Worm (Caenorhabditis elegans) whole organism, L4 larva: ENCODE measurements around the gene fbxa-127.
A peak's percentile ranks its signal among the peaks of the same experiment; 100 is the strongest.

Source experiments
- D1046.2 ChIP-seq: fragments of 200-800 bp; sonication (Bioruptor generic); IDR thresholded peaks from 2 replicates; pipeline ENCODE4 v1.3.6; 2022; ENCODE audit warnings: missing genetic modification characterization, missing compliant biosample characterization
- F49E8.2 ChIP-seq: sonication (generic microtip); optimal IDR thresholded peaks from 2 replicates; lab custom pipeline; 2016; ENCODE audit warnings: missing compliant biosample characterization, mild to moderate bottlenecking, missing genetic modification characterization, borderline replicate concordance
- R02D3.7 ChIP-seq: fragments of 150-350 bp; sonication (generic microtip); optimal IDR thresholded peaks from 3 replicates; lab custom pipeline; 2014; ENCODE audit warnings: missing biosample characterization, missing genetic modification characterization
- Y75B8A.6 ChIP-seq: fragments of 200-800 bp; sonication (Bioruptor generic); IDR thresholded peaks from 2 replicates; pipeline ENCODE4 v1.3.6; 2022; ENCODE audit warnings: missing genetic modification reagents, missing genetic modification characterization, missing compliant biosample characterization
- ZK337.2 ChIP-seq: fragments of 200-800 bp; sonication (Bioruptor generic); IDR thresholded peaks from 2 replicates; pipeline ENCODE4 v1.3.6; 2022; ENCODE audit warnings: missing genetic modification reagents, missing genetic modification characterization, missing compliant biosample characterization
- aha-1 ChIP-seq: fragments of 150-350 bp; peaks from one replicate; lab custom pipeline; 2014; ENCODE audit warnings: missing biosample characterization, missing genetic modification characterization
- arid-1 ChIP-seq: fragments of 200-800 bp; sonication (Bioruptor generic); conservative IDR thresholded peaks from 2 replicates; pipeline ENCODE4 v1.3.6; 2022; ENCODE audit warnings: missing genetic modification reagents, missing genetic modification characterization, missing compliant biosample characterization
- ceh-20 ChIP-seq: fragments of 200-800 bp; sonication (Bioruptor generic); IDR thresholded peaks from 2 replicates; pipeline ENCODE4 v1.3.6; 2022; ENCODE audit warnings: missing genetic modification reagents, missing genetic modification characterization, missing compliant biosample characterization
- ceh-28 ChIP-seq: fragments of 150-350 bp; optimal IDR thresholded peaks from 2 replicates; lab custom pipeline; 2014; ENCODE audit warnings: missing biosample characterization, missing genetic modification reagents, missing genetic modification characterization
- ceh-32 ChIP-seq: sonication (generic microtip); optimal IDR thresholded peaks from 2 replicates; lab custom pipeline; 2016; ENCODE audit warnings: mild to moderate bottlenecking, missing genetic modification characterization, missing compliant biosample characterization; ENCODE audit not compliant: poor library complexity
- ceh-44 ChIP-seq: fragments of 200-800 bp; sonication (Bioruptor generic); IDR thresholded peaks from 2 replicates; pipeline ENCODE4 v1.3.6; 2022; ENCODE audit warnings: missing genetic modification reagents, missing genetic modification characterization, missing compliant biosample characterization
- ceh-62 ChIP-seq: sonication (generic microtip); optimal IDR thresholded peaks from 2 replicates; lab custom pipeline; 2017; ENCODE audit warnings: missing biosample characterization, missing genetic modification characterization
- ces-1 ChIP-seq: fragments of 150-350 bp; sonication (generic microtip); optimal IDR thresholded peaks from 4 replicates; lab custom pipeline; 2014; ENCODE audit warnings: missing biosample characterization, missing genetic modification reagents, missing genetic modification characterization
- ctbp-1 ChIP-seq: fragments of 200-800 bp; sonication (Bioruptor generic); IDR thresholded peaks from 2 replicates; pipeline ENCODE4 v1.3.6; 2022; ENCODE audit warnings: missing genetic modification reagents, missing genetic modification characterization, missing compliant biosample characterization
- daf-16 ChIP-seq, 3 experiments: sonication (generic microtip); optimal IDR thresholded peaks; 2 replicates each; lab custom pipeline; 2016 to 2017; ENCODE audit warnings: missing genetic modification characterization in 3 of 3, missing genetic modification reagents in 3 of 3, mild to moderate bottlenecking in 2 of 3, missing compliant biosample characterization in 2 of 3, missing biosample characterization in 1 of 3, moderate library complexity in 1 of 3
- daf-19 ChIP-seq: fragments of 200-800 bp; sonication (Bioruptor generic); conservative IDR thresholded peaks from 2 replicates; pipeline ENCODE4 v1.3.6; 2022; ENCODE audit warnings: missing genetic modification characterization, missing compliant biosample characterization
- daf-8 ChIP-seq: fragments of 200-800 bp; sonication (Bioruptor generic); IDR thresholded peaks from 2 replicates; pipeline ENCODE4 v1.3.6; 2022; ENCODE audit warnings: missing genetic modification characterization, missing compliant biosample characterization
- dmd-6 ChIP-seq: fragments of 200-800 bp; sonication (Bioruptor generic); IDR thresholded peaks from 2 replicates; pipeline ENCODE4 v1.3.6; 2022; ENCODE audit warnings: missing genetic modification reagents, missing genetic modification characterization, missing compliant biosample characterization
- dpl-1 ChIP-seq: fragments of 150-350 bp; optimal IDR thresholded peaks from 2 replicates; lab custom pipeline; 2014; ENCODE audit warnings: missing biosample characterization, missing genetic modification reagents, missing genetic modification characterization
- fkh-10 ChIP-seq: fragments of 150-350 bp; optimal IDR thresholded peaks from 2 replicates; lab custom pipeline; 2014; ENCODE audit warnings: missing biosample characterization, missing genetic modification reagents, missing genetic modification characterization
- lin-15B ChIP-seq: fragments of 150-350 bp; sonication (generic microtip); optimal IDR thresholded peaks from 3 replicates; lab custom pipeline; 2014; ENCODE audit warnings: missing biosample characterization, missing genetic modification characterization
- madf-5 ChIP-seq, 2 experiments: fragments of 200-800 bp; sonication (Bioruptor generic); IDR thresholded peaks; 2 replicates each; pipeline ENCODE4 v1.3.6; 2022; ENCODE audit warnings: missing compliant biosample characterization in 2 of 2, missing genetic modification characterization in 2 of 2
- madf-9 ChIP-seq: fragments of 200-800 bp; sonication (Bioruptor generic); conservative IDR thresholded peaks from 2 replicates; pipeline ENCODE4 v1.3.6; 2022; ENCODE audit warnings: missing genetic modification reagents, missing genetic modification characterization, missing compliant biosample characterization
- mdl-1 ChIP-seq, 2 experiments: fragments of 150-350 bp in 1 of 2; sonication (generic microtip) in 1 of 2; optimal IDR thresholded peaks; 2 replicates each; lab custom pipeline; 2014 to 2017; ENCODE audit warnings: missing biosample characterization in 2 of 2, missing genetic modification characterization in 2 of 2
- mdt-29 ChIP-seq: fragments of 200-800 bp; sonication (Bioruptor generic); IDR thresholded peaks from 2 replicates; pipeline ENCODE4 v1.3.6; 2022; ENCODE audit warnings: missing genetic modification reagents, missing genetic modification characterization, missing compliant biosample characterization
- mxl-2 ChIP-seq: fragments of 200-800 bp; sonication (Bioruptor generic); conservative IDR thresholded peaks from 2 replicates; pipeline ENCODE4 v1.3.6; 2022; ENCODE audit warnings: missing genetic modification reagents, missing genetic modification characterization, missing compliant biosample characterization
- mxl-3 ChIP-seq: fragments of 200-800 bp; sonication (Bioruptor generic); optimal IDR thresholded peaks from 2 replicates; lab custom pipeline; 2018; ENCODE audit warnings: mild to moderate bottlenecking, missing genetic modification characterization, missing compliant biosample characterization
- nhr-102 ChIP-seq: sonication (generic microtip); optimal IDR thresholded peaks from 2 replicates; lab custom pipeline; 2016; ENCODE audit warnings: mild to moderate bottlenecking, missing genetic modification characterization, moderate library complexity, missing compliant biosample characterization
- nhr-237 ChIP-seq: sonication (generic microtip); optimal IDR thresholded peaks from 2 replicates; lab custom pipeline; 2017; ENCODE audit warnings: missing biosample characterization, missing genetic modification characterization
- pqm-1 ChIP-seq: sonication (generic microtip); optimal IDR thresholded peaks from 2 replicates; lab custom pipeline; 2017; ENCODE audit warnings: missing biosample characterization, missing genetic modification characterization
- rbr-2 ChIP-seq: sonication (generic microtip); optimal IDR thresholded peaks from 2 replicates; lab custom pipeline; 2016; ENCODE audit warnings: missing genotype, missing genetic modification characterization, missing compliant biosample characterization
- unc-130 ChIP-seq: sonication (generic microtip); optimal IDR thresholded peaks from 2 replicates; lab custom pipeline; 2016; ENCODE audit warnings: missing genetic modification reagents, missing genetic modification characterization, missing compliant biosample characterization
- unc-62 ChIP-seq, 3 experiments: fragments of 150-350 bp in 1 of 3; sonication (generic microtip); optimal IDR thresholded peaks in 2 of 3; peaks in 1 of 3; 1 replicate in 1 of 3; 2 replicates in 2 of 3; lab custom pipeline; 2014 to 2017; ENCODE audit warnings: missing biosample characterization in 3 of 3, missing genetic modification characterization in 3 of 3, missing genetic modification reagents in 3 of 3, missing genotype in 1 of 3
- zfp-2 ChIP-seq: sonication (generic microtip); optimal IDR thresholded peaks from 2 replicates; lab custom pipeline; 2016; ENCODE audit warnings: mild to moderate bottlenecking, missing genetic modification characterization, missing compliant biosample characterization
- zfp-3 ChIP-seq: fragments of 200-800 bp; sonication (Bioruptor generic); conservative IDR thresholded peaks from 2 replicates; pipeline ENCODE4 v1.3.6; 2022; ENCODE audit warnings: missing genetic modification reagents, missing genetic modification characterization, missing compliant biosample characterization
- ztf-11 ChIP-seq: fragments of 150-350 bp; optimal IDR thresholded peaks from 2 replicates; lab custom pipeline; 2014; ENCODE audit warnings: missing biosample characterization, missing genetic modification characterization

The fbxa-127 gene

DNA sequence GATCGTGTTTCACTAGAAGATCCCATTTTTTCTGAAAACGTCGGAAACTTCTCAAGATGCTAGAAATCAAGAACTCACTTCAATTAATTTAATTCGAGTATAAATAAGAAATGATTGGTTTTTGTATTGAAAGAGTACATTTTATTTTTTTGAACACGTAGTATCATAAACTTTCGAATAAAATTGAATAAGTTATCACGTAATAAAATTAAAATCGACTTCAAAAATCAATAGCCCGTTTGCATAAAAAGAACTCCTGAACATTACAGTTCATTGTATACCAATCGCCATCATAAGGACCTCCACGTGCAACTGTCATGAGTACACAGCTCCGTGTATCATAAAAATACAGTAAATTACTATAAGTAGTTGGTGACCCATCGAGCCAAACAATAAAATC is 5.2 kb downstream of the fbxa-127 start, which contains the start of gene T25E12.16:
Gene T25E12.16, minus strand, starts transcription at position 101 of the 400 bp plus-strand sequence.
- TF ChIP-seq daf-8 (GFP tag; lab: Robert Waterston, UW) = no peak
- TF ChIP-seq nhr-237 (tag; lab: Kevin White, UChicago) = no peak
- TF ChIP-seq dpl-1 (GFP tag; lab: Kevin White, UChicago) = no peak
- no peak for TF ChIP-seq mxl-2 (GFP tag; lab: Robert Waterston, UW)
- TF ChIP-seq arid-1 (GFP tag; lab: Robert Waterston, UW) = no peak
- TF ChIP-seq Y75B8A.6 = no peak
- TF ChIP-seq rbr-2 (tag; lab: Kevin White, UChicago) = no peak
- no peak for TF ChIP-seq lin-15B (tag; lab: Kevin White, UChicago)
- no peak for TF ChIP-seq daf-16 (GFP tag; optimal IDR thresholded peaks at IDR 0.05; lab: Kevin White, UChicago)
- TF ChIP-seq daf-16 (tag; optimal IDR thresholded peaks at IDR 0.05; lab: Kevin White, UChicago) = no peak
- no peak for TF ChIP-seq ceh-44 (GFP tag; lab: Robert Waterston, UW)
- TF ChIP-seq ceh-62 (tag; lab: Kevin White, UChicago) = no peak
- TF ChIP-seq ceh-28 = no peak
- TF ChIP-seq daf-19 (GFP tag; lab: Robert Waterston, UW) = no peak

DNA sequence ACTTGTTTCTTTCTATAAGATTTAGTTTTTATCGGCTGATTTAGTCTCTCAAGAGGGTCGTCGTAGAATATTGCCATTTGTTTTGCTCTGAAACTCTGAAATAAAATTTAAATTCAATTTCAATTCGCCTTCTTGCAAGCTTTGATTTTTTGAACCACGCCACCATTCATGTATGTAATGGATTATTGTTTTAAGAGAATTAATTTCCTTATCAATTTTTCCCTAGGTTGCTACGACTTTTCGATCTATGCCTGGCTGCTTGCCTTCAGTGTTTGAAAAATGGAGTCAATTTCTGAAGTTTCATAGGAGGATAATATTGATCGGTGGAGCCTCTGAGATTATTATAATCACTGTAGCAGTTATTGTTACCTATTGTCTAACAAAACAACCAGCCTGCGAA is 7.0 kb downstream of the fbxa-127 start, which contains the start of the genes clec-38 and clec-34:
Gene clec-38, minus strand, starts transcription at position 101 of the 400 bp plus-strand sequence.
Gene clec-34, plus strand, starts transcription at position 248 of the 400 bp plus-strand sequence.
- no peak for TF ChIP-seq mdl-1 (tag; optimal IDR thresholded peaks at IDR 0.05; lab: Kevin White, UChicago)
- peak in 1 of 2 experiments; percentile 4 for TF ChIP-seq unc-62 (GFP tag; optimal IDR thresholded peaks at IDR 0.05 in 1 of 2; lab: Kevin White, UChicago)
- TF ChIP-seq unc-62 (tag; optimal IDR thresholded peaks at IDR 0.05; lab: Kevin White, UChicago) = no peak

DNA sequence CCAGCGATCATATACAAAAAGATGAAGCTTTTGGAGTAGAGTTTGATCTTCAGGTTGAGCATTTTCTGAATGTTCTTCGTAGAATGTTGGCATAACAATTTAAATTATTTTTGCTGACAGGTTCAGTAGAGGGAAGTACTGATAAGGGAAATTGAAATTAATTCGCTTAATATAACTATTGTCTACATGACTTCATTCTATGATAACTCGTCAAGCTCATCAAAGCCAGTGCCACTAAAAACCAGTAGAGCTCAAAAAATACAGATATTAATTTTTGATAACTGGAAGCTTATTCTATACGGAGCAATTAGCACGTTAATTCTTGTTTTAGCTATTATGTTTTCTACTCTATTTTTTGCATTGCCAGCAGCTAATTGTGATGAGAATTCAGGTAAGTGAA is 10.6 kb downstream of the fbxa-127 start, which contains the start of the genes clec-29 and clec-39:
Gene clec-29, minus strand, starts transcription at position 101 of the 400 bp plus-strand sequence.
Gene clec-39, plus strand, starts transcription at position 169 of the 400 bp plus-strand sequence.
- no peak for TF ChIP-seq ceh-20
- TF ChIP-seq ces-1 (GFP tag; lab: Kevin White, UChicago) = no peak
- no peak for TF ChIP-seq dpl-1 (GFP tag; lab: Kevin White, UChicago)
- TF ChIP-seq nhr-102 (tag; lab: Kevin White, UChicago) = no peak
- TF ChIP-seq pqm-1 = no peak
- no peak for TF ChIP-seq mdt-29 (GFP tag; lab: Robert Waterston, UW)
- TF ChIP-seq ceh-32 (tag; lab: Kevin White, UChicago) = no peak
- no peak for TF ChIP-seq ZK337.2 (GFP tag; lab: Robert Waterston, UW)
- no peak for TF ChIP-seq ztf-11
- no peak for TF ChIP-seq Y75B8A.6
- no peak for TF ChIP-seq fkh-10 (GFP tag; lab: Kevin White, UChicago)
- no peak for TF ChIP-seq aha-1 (tag; lab: Kevin White, UChicago)
- no peak for TF ChIP-seq ctbp-1 (GFP tag; lab: Robert Waterston, UW)
- no peak for TF ChIP-seq lin-15B (tag; lab: Kevin White, UChicago)
- no peak for TF ChIP-seq mxl-3 (GFP tag; lab: Kevin White, UChicago)
- no peak for TF ChIP-seq R02D3.7 (tag; lab: Kevin White, UChicago)
- TF ChIP-seq zfp-3 (GFP tag; lab: Robert Waterston, UW) = no peak
- no peak for TF ChIP-seq zfp-2

DNA sequence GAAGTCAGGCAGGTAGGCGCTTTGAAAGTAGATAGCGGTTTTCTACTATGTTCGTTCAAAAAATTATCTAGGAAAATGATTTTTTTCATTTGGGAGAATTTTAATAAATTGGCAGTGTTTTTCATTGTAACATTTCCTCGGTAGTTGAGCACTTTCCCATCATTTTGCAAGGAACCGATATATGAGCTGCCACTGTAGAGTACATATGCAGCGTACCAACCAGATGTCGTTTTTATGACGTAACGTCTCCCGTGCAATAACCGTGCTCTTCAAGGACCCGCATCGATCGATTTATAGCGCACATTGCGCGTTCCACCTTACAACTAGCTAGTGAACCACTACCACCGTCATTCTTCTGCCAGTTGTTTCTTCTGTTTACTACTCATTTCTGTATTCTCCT is 13.6 kb downstream of the fbxa-127 start, which contains the start of gene T25E12.6:
Gene T25E12.6, plus strand, starts transcription at position 301 of the 400 bp plus-strand sequence.
- TF ChIP-seq madf-9 (no peak), aha-1 (tag; lab: Kevin White, UChicago) (peak; percentile 67)

DNA sequence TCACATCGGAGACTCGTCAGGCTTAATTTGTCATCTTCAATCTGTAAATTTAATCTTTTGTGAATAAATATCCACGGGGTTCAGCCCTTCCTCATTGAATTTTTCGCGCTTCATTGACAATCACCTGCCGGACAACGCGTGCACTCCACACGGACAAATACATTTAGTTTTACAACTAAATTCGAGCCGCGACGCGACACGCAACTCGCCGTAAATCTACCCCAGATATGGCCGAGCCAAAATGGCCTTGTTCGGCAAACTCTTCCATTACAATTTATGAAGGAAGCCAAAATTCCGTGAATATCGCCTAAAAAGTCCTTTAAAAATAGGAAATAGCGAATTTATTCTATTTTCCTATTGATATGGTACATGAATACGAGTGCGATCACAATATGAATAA is 16.3 kb downstream of the fbxa-127 start:
- TF ChIP-seq dmd-6 (GFP tag; lab: Robert Waterston, UW) (no peak), F49E8.2 (tag; lab: Kevin White, UChicago) (peak; percentile 1), nhr-237 (tag; lab: Kevin White, UChicago) (no peak), unc-130 (peak; percentile 16), D1046.2 (no peak), madf-5 (GFP tag; IDR thresholded peaks at IDR 0.05; lab: Robert Waterston, UW) (0 out of 4 replicates have a peak, but pooled peaks of 1 of the 2 experiments have one; percentile 57)
- TF ChIP-seq, all 104 proteins: peak for 3
